Worm (Caenorhabditis elegans): ENCODE results near the gene ptc-1.

The ptc-1 gene

DNA sequence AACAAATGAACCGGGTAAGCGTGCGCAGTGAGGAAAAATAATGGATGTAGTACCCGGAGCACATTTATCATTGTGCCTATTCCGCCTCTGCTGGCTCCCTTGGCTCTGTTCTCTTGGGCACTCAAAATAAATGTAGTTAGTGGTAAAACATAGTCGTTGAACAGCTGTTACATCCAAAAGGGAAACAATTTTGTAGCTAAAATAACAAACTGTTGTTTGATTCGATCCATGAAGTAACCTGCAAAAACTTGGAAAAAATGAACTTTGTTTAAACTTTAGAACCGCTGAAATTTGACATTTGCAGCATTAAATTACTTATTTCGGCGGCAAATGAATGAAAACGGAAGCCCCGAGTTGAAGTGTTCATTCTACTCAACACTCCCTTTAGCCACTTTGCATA is 626 bp downstream of the ptc-1 start:
- peak; percentile 69 for TF ChIP-seq ceh-34 (tag; optimal IDR thresholded peaks at IDR 0.05)
- TF ChIP-seq pha-2 (tag; optimal IDR thresholded peaks at IDR 0.05), result no peak
- no peak for TF ChIP-seq ama-1 (optimal IDR thresholded peaks at IDR 0.05)
- no peak for TF ChIP-seq madf-2 (tag; optimal IDR thresholded peaks at IDR 0.05)
- TF ChIP-seq npax-4 (tag; optimal IDR thresholded peaks at IDR 0.05), result no peak
- TF ChIP-seq gmeb-2 (tag; optimal IDR thresholded peaks at IDR 0.05), result no peak
- TF ChIP-seq elt-4 (tag; optimal IDR thresholded peaks at IDR 0.05), result no peak

DNA sequence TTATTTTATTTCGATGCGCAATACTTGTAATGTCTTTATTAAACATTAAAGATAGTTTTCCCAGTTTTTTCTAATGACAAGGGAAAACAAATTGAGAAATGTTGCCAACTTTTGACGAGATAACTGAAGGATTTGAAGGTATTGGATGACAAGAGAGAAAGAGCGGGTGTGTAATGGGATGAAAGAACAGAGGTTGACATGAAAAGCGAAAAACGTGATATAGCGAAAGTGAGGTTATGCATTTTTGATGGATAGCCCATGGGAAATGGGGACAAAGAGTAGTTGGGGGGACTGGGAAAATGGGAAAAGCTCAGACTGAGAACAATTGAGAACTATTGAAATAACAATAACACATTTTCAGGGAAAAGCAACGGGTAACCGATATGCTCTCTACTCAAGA is 2.2 kb downstream of the ptc-1 start:
- TF ChIP-seq unc-55 (GFP tag; optimal IDR thresholded peaks at IDR 0.05) (peak; percentile 54), ceh-18 (tag; optimal IDR thresholded peaks at IDR 0.05) (no peak)

DNA sequence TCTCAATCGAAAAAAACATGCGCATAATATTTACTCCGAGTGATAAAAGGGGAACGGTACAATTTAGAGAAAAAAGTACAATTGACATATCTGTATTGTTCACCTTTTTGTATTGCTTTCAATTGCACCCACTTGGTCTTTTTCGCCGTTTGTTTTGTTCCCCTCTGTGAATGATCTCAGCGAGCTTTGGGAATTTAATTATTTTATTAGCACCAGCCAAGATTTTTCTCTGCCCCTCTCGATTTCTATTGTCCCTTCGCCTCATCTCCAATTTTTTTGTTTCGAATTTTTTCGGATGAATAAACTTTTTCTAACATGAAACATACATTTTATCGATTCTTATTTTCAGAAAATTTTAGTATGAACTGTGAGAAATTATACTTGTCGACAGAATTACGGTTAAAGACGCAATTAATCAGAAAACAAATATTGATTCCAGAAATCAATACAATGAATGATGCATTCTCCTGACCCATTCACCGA is 7.2 kb downstream of the ptc-1 start, which contains the start of gene rev-1:
Gene rev-1 (plus strand): TSS at position 433 of the 483 bp plus-strand sequence.
- TF ChIP-seq elt-2 (tag; optimal IDR thresholded peaks at IDR 0.05) (no peak), unc-42 (tag; optimal IDR thresholded peaks at IDR 0.05) (peak; percentile 40)

DNA sequence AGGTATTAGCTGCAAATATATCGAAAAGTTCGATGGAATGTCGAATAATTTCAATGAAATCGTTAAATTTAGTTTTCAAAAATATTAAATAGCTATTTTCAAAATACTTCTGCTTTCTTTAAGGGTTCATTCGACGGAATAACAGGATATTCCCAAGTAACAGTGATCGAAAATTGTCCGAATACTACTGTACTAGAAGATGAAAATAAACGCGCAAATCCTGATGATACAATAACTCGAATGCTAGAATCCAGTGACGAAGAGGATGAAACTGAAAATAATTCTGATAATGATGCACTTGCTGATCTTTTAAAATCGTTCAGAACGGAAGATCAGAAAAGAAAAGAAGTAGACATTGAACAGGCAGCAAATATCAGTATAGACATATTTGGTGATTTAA is 7.7 kb downstream of the ptc-1 start:
- no peak for TF ChIP-seq ttx-3 (tag; optimal IDR thresholded peaks at IDR 0.05)
- no peak for TF ChIP-seq ceh-22 (tag; optimal IDR thresholded peaks at IDR 0.05)
- no peak for TF ChIP-seq ceh-2 (tag; optimal IDR thresholded peaks at IDR 0.05)
- no peak for TF ChIP-seq T23F11.4 (GFP tag; optimal IDR thresholded peaks at IDR 0.05)
- no peak for TF ChIP-seq ceh-30 (tag; optimal IDR thresholded peaks at IDR 0.05)
- no peak for TF ChIP-seq nfya-1 (tag; optimal IDR thresholded peaks at IDR 0.05)
- TF ChIP-seq hlh-13 (GFP tag; optimal IDR thresholded peaks at IDR 0.05), result no peak
- no peak for TF ChIP-seq elt-2 (tag; optimal IDR thresholded peaks at IDR 0.05)
- no peak for TF ChIP-seq hlh-8 (tag; optimal IDR thresholded peaks at IDR 0.05)
- TF ChIP-seq C38D4.7 (GFP tag; optimal IDR thresholded peaks at IDR 0.05), result no peak
- no peak for TF ChIP-seq sdc-2 (tag; optimal IDR thresholded peaks at IDR 0.05)
- TF ChIP-seq zip-5 (tag; optimal IDR thresholded peaks at IDR 0.05), result no peak
- TF ChIP-seq gmeb-2 (tag; optimal IDR thresholded peaks at IDR 0.05), result no peak
- TF ChIP-seq pag-3 (tag; optimal IDR thresholded peaks at IDR 0.05; ENCODE audit: borderline replicate concordance), result no peak
- no peak for TF ChIP-seq ets-4 (tag; optimal IDR thresholded peaks at IDR 0.05)
- TF ChIP-seq ceh-19 (GFP tag; optimal IDR thresholded peaks at IDR 0.05), result no peak
- TF ChIP-seq F13H6.1 (tag; optimal IDR thresholded peaks at IDR 0.05), result no peak

DNA sequence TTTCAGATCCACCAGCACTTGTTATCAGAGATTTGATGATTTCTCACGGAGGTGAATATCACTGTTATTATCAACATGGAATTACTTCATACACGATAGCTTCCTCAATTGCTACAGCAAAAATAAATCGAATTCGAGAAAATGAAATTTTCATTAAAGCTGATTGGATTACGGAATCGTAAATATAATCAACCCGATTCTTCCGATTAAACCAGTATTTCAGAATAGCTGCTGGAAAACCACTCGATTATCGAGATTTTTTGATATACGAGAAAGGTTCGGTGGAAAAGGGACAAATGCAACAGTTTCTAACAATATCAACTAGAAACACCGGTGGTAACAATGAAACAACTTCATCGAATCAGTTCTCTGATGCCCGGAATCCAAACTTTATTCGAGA is 9.0 kb downstream of the ptc-1 start:
- TF ChIP-seq ceh-48 (tag; optimal IDR thresholded peaks at IDR 0.05), result no peak
- TF ChIP-seq ceh-19 (GFP tag; optimal IDR thresholded peaks at IDR 0.05), result no peak
- no peak for TF ChIP-seq hlh-30 (tag; optimal IDR thresholded peaks at IDR 0.05; ENCODE audit: insufficient read depth)
- TF ChIP-seq unc-3 (GFP tag; conservative IDR thresholded peaks at IDR 0.05), result no peak
- TF ChIP-seq unc-3 (tag; optimal IDR thresholded peaks at IDR 0.05), result no peak
- no peak for TF ChIP-seq hlh-6 (tag; optimal IDR thresholded peaks at IDR 0.05)
- TF ChIP-seq nhr-232 (tag; optimal IDR thresholded peaks at IDR 0.05), result no peak
- TF ChIP-seq ceh-9 (tag; optimal IDR thresholded peaks at IDR 0.05), result no peak
- no peak for TF ChIP-seq unc-55 (GFP tag; optimal IDR thresholded peaks at IDR 0.05)
- no peak for TF ChIP-seq npax-4 (tag; optimal IDR thresholded peaks at IDR 0.05)
- no peak for TF ChIP-seq ets-4 (tag; optimal IDR thresholded peaks at IDR 0.05)
- TF ChIP-seq hlh-8 (tag; optimal IDR thresholded peaks at IDR 0.05), result no peak

DNA sequence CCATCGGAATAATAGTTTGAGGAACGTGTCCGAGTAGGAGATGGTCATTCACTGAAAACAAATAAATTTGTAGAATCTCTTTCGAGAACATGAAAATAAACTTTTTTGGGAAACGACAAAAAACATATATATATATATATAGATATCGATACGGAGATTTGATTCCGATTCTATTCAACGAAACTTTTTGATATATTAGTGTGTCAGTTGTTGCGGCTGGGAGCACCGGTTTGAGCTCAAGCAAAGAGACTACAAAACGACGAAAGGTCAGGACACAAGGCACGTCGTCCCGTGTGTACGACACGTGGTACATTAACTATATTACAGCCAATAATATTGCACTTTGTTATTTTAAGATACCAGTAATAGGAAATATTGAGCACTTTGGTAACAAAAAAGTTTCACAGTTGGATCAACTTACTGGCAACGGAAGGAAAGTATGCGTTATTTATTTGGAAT is 14.5 kb downstream of the ptc-1 start, which contains the start of gene best-23:
Gene best-23 (minus strand): TSS at position 51 of the 459 bp plus-strand sequence.
- no peak for TF ChIP-seq ama-1 (optimal IDR thresholded peaks at IDR 0.05)
